Fruit fly (Drosophila melanogaster) whole organism, embryonic: ENCODE results near the gene Spx.

ENCODE experiments used
- Abd-B ChIP-seq: fragments of 200-800 bp; sonication (Bioruptor generic); optimal IDR thresholded peaks from 2 replicates; lab custom pipeline; 2018; ENCODE audit warnings: missing biosample characterization, mild to moderate bottlenecking, missing genetic modification characterization, moderate library complexity
- CG10267 ChIP-seq: fragments of 200-800 bp; sonication (Bioruptor generic); optimal IDR thresholded peaks from 2 replicates; lab custom pipeline; 2018; ENCODE audit warnings: missing biosample characterization, mild to moderate bottlenecking, missing genetic modification characterization, moderate library complexity
- CG10654 ChIP-seq: fragments of 200-800 bp; sonication (Bioruptor generic); optimal IDR thresholded peaks from 2 replicates; lab custom pipeline; 2016; ENCODE audit warnings: missing biosample characterization, missing genetic modification characterization
- CG15479 ChIP-seq: fragments of 200-800 bp; sonication (Bioruptor generic); optimal IDR thresholded peaks from 3 replicates; lab custom pipeline; 2019; ENCODE audit warnings: missing biosample characterization, mild to moderate bottlenecking, missing genetic modification characterization, moderate library complexity
- CG16863 ChIP-seq: fragments of 200-800 bp; sonication (Bioruptor generic); optimal IDR thresholded peaks from 3 replicates; lab custom pipeline; 2016; ENCODE audit warnings: missing biosample characterization, missing genetic modification characterization
- CG2129 ChIP-seq: fragments of 200-800 bp; sonication (Bioruptor generic); IDR thresholded peaks from 2 replicates; pipeline ENCODE4 v1.3.6; 2022; ENCODE audit warnings: missing biosample characterization, missing genetic modification characterization; ENCODE audit not compliant: partially characterized antibody
- CG2678 ChIP-seq: fragments of 200-800 bp; sonication (Bioruptor generic); optimal IDR thresholded peaks from 3 replicates; lab custom pipeline; 2019; ENCODE audit warnings: missing biosample characterization, mild to moderate bottlenecking, missing genetic modification characterization, moderate library complexity
- CG2712 ChIP-seq: fragments of 200-800 bp; optimal IDR thresholded peaks from 3 replicates; lab custom pipeline; 2019; ENCODE audit warnings: missing biosample characterization, mild to moderate bottlenecking, missing genetic modification characterization, moderate library complexity
- CG3065 ChIP-seq: fragments of 200-800 bp; sonication (Bioruptor generic); optimal IDR thresholded peaks from 2 replicates; lab custom pipeline; 2016; ENCODE audit warnings: missing biosample characterization, missing genetic modification characterization
- CG6175 ChIP-seq: fragments of 200-800 bp; sonication (Bioruptor generic); IDR thresholded peaks from 3 replicates; pipeline ENCODE4 v1.3.6; 2022; ENCODE audit warnings: missing biosample characterization, missing genetic modification characterization
- CG6654 ChIP-seq: fragments of 200-800 bp; sonication (Bioruptor generic); optimal IDR thresholded peaks from 2 replicates; lab custom pipeline; 2017; ENCODE audit warnings: missing biosample characterization, mild to moderate bottlenecking, missing genetic modification characterization
- CG6689 ChIP-seq: fragments of 200-800 bp; sonication (Bioruptor generic); IDR thresholded peaks from 2 replicates; pipeline ENCODE4 v1.3.6; 2022; ENCODE audit warnings: missing biosample characterization, missing genetic modification characterization
- CG7786 ChIP-seq: fragments of 200-800 bp; sonication (Bioruptor generic); optimal IDR thresholded peaks from 2 replicates; lab custom pipeline; 2016; ENCODE audit warnings: missing biosample characterization, missing genetic modification characterization
- CG7987 ChIP-seq: fragments of 200-800 bp; sonication (Bioruptor generic); optimal IDR thresholded peaks from 2 replicates; lab custom pipeline; 2018; ENCODE audit warnings: missing biosample characterization, mild to moderate bottlenecking, missing genetic modification characterization, moderate library complexity
- CG8388 ChIP-seq: fragments of 200-800 bp; sonication (Bioruptor generic); optimal IDR thresholded peaks from 2 replicates; lab custom pipeline; 2019; ENCODE audit warnings: missing biosample characterization, mild to moderate bottlenecking, missing genetic modification characterization, moderate library complexity
- CTCF ChIP-seq: fragments of 200-800 bp; sonication (Bioruptor generic); optimal IDR thresholded peaks from 2 replicates; lab custom pipeline; 2017; ENCODE audit warnings: missing biosample characterization, mild to moderate bottlenecking, missing genetic modification characterization, moderate library complexity
- Dek ChIP-seq: fragments of 200-800 bp; sonication (Bioruptor generic); optimal IDR thresholded peaks from 3 replicates; lab custom pipeline; 2019; ENCODE audit warnings: missing biosample characterization, mild to moderate bottlenecking, missing genetic modification characterization, moderate library complexity
- E2f2 ChIP-seq: fragments of 200-800 bp; sonication (Bioruptor generic); IDR thresholded peaks from 2 replicates; pipeline ENCODE4 v1.3.6; 2022; ENCODE audit warnings: missing biosample characterization, missing genetic modification characterization
- Gug ChIP-seq: fragments of 200-800 bp; sonication (Bioruptor generic); IDR thresholded peaks from 4 replicates; pipeline ENCODE4 v1.3.6; 2022; ENCODE audit warnings: missing biosample characterization, missing genetic modification characterization
- Hr3 ChIP-seq: fragments of 200-800 bp; sonication (Bioruptor generic); optimal IDR thresholded peaks from 3 replicates; lab custom pipeline; 2016; ENCODE audit warnings: missing biosample characterization, missing genetic modification characterization
- Hr78 ChIP-seq, 2 experiments: fragments of 200-800 bp in 1 of 2; fragments of >200 bp in 1 of 2; sonication (Bioruptor generic) in 1 of 2; optimal IDR thresholded peaks; 2 replicates each; lab custom pipeline; 2017 to 2019; ENCODE audit warnings: missing biosample characterization in 2 of 2, missing genetic modification characterization in 2 of 2, mild to moderate bottlenecking in 1 of 2, moderate library complexity in 1 of 2
- Hsf ChIP-seq: fragments of 200-800 bp; sonication (Bioruptor generic); optimal IDR thresholded peaks from 3 replicates; lab custom pipeline; 2016; ENCODE audit warnings: missing biosample characterization, missing genetic modification characterization
- MBD-R2 ChIP-seq: fragments of 200-800 bp; sonication (Bioruptor generic); IDR thresholded peaks from 2 replicates; pipeline ENCODE4 v1.3.6; 2022; ENCODE audit warnings: missing biosample characterization, missing genetic modification characterization
- Max ChIP-seq: fragments of 200-800 bp; sonication (Bioruptor generic); optimal IDR thresholded peaks from 2 replicates; lab custom pipeline; 2016; ENCODE audit warnings: missing biosample characterization, mild to moderate bottlenecking, missing genetic modification characterization
- Nf-YC ChIP-seq: fragments of 200-800 bp; optimal IDR thresholded peaks from 3 replicates; lab custom pipeline; 2019; ENCODE audit warnings: missing biosample characterization, mild to moderate bottlenecking, missing genetic modification characterization, moderate library complexity
- Oli ChIP-seq: fragments of 200-800 bp; sonication (Bioruptor generic); optimal IDR thresholded peaks from 2 replicates; lab custom pipeline; 2018; ENCODE audit warnings: missing biosample characterization, mild to moderate bottlenecking, missing genetic modification characterization, moderate library complexity
- PHDP ChIP-seq: fragments of 200-800 bp; sonication (Bioruptor generic); optimal IDR thresholded peaks from 3 replicates; lab custom pipeline; 2018; ENCODE audit warnings: missing biosample characterization, mild to moderate bottlenecking, missing genetic modification characterization, moderate library complexity
- Ptx1 ChIP-seq: fragments of 200-800 bp; sonication (Bioruptor generic); IDR thresholded peaks from 2 replicates; pipeline ENCODE4 v1.3.6; 2022; ENCODE audit warnings: missing biosample characterization, missing genetic modification characterization
- Xbp1 ChIP-seq: fragments of 200-800 bp; sonication (Bioruptor generic); optimal IDR thresholded peaks from 3 replicates; lab custom pipeline; 2016; ENCODE audit warnings: missing biosample characterization, mild to moderate bottlenecking, missing genetic modification characterization
- al ChIP-seq: fragments of 200-800 bp; sonication (Bioruptor generic); IDR thresholded peaks from 2 replicates; pipeline ENCODE4 v1.3.6; 2022; ENCODE audit warnings: missing biosample characterization, missing genetic modification characterization
- bab2 ChIP-seq: fragments of 200-800 bp; sonication (Bioruptor generic); optimal IDR thresholded peaks from 2 replicates; lab custom pipeline; 2016; ENCODE audit warnings: missing biosample characterization, missing genetic modification characterization
- bcd ChIP-seq: fragments of 200-800 bp; sonication (Bioruptor generic); optimal IDR thresholded peaks from 2 replicates; lab custom pipeline; 2017; ENCODE audit warnings: missing biosample characterization, mild to moderate bottlenecking, missing genetic modification characterization
- chif ChIP-seq, 2 experiments: fragments of 200-800 bp; sonication (Bioruptor generic); optimal IDR thresholded peaks; 3 replicates each; lab custom pipeline; 2016; ENCODE audit warnings: missing biosample characterization in 2 of 2, missing genetic modification characterization in 2 of 2
- dimm ChIP-seq: fragments of 200-800 bp; sonication (Bioruptor generic); IDR thresholded peaks from 2 replicates; pipeline ENCODE4 v1.3.6; 2022; ENCODE audit warnings: missing biosample characterization, missing genetic modification characterization
- dysf ChIP-seq: fragments of 200-800 bp; sonication (Bioruptor generic); IDR thresholded peaks from 3 replicates; pipeline ENCODE4 v1.3.6; 2022; ENCODE audit warnings: missing biosample characterization, missing genetic modification characterization
- fd3F ChIP-seq: fragments of 200-800 bp; sonication (Bioruptor generic); optimal IDR thresholded peaks from 2 replicates; lab custom pipeline; 2018; ENCODE audit warnings: missing biosample characterization, mild to moderate bottlenecking, missing genetic modification characterization, moderate library complexity
- ftz-f1 ChIP-seq: fragments of 200-800 bp; sonication (Bioruptor generic); optimal IDR thresholded peaks from 2 replicates; lab custom pipeline; 2016; ENCODE audit warnings: missing biosample characterization, missing genetic modification characterization
- gce ChIP-seq: fragments of 200-800 bp; sonication (Bioruptor generic); IDR thresholded peaks from 3 replicates; pipeline ENCODE4 v1.3.6; 2022; ENCODE audit warnings: missing biosample characterization, missing genetic modification characterization
- gt ChIP-seq: fragments of 200-800 bp; sonication (Bioruptor generic); IDR thresholded peaks from 2 replicates; pipeline ENCODE4 v1.3.6; 2022; ENCODE audit warnings: missing biosample characterization, missing genetic modification characterization
- ken ChIP-seq: fragments of 200-800 bp; sonication (Bioruptor generic); IDR thresholded peaks from 3 replicates; pipeline ENCODE4 v1.3.6; 2022; ENCODE audit warnings: missing biosample characterization, missing genetic modification characterization
- mam ChIP-seq: fragments of 200-800 bp; sonication (Bioruptor generic); optimal IDR thresholded peaks from 3 replicates; lab custom pipeline; 2016; ENCODE audit warnings: missing biosample characterization, missing genetic modification characterization
- repo ChIP-seq: fragments of 200-800 bp; sonication (Bioruptor generic); optimal IDR thresholded peaks from 2 replicates; lab custom pipeline; 2016; ENCODE audit warnings: missing biosample characterization, missing genetic modification characterization
- schlank ChIP-seq: fragments of 200-800 bp; sonication (Bioruptor generic); optimal IDR thresholded peaks from 2 replicates; lab custom pipeline; 2018; ENCODE audit warnings: missing biosample characterization, mild to moderate bottlenecking, missing genetic modification characterization
- sd ChIP-seq: fragments of 200-800 bp; sonication (Bioruptor generic); optimal IDR thresholded peaks from 3 replicates; lab custom pipeline; 2018; ENCODE audit warnings: missing biosample characterization, mild to moderate bottlenecking, missing genetic modification characterization, moderate library complexity
- shn ChIP-seq: fragments of 200-800 bp; sonication (Bioruptor generic); optimal IDR thresholded peaks from 3 replicates; lab custom pipeline; 2016; ENCODE audit warnings: missing biosample characterization, missing genetic modification characterization
- stwl ChIP-seq: fragments of 200-800 bp; sonication (Bioruptor generic); optimal IDR thresholded peaks from 3 replicates; lab custom pipeline; 2018; ENCODE audit warnings: missing biosample characterization, mild to moderate bottlenecking, missing genetic modification characterization, moderate library complexity
- tll ChIP-seq, 2 experiments: fragments of 200-800 bp in 1 of 2; fragments of >200 bp in 1 of 2; sonication (Bioruptor generic) in 1 of 2; optimal IDR thresholded peaks; 2 replicates each; lab custom pipeline; 2017 to 2019; ENCODE audit warnings: missing biosample characterization in 2 of 2, missing genetic modification characterization in 2 of 2, mild to moderate bottlenecking in 1 of 2, moderate library complexity in 1 of 2
- trem ChIP-seq: fragments of 200-800 bp; optimal IDR thresholded peaks from 3 replicates; lab custom pipeline; 2019; ENCODE audit warnings: missing biosample characterization, mild to moderate bottlenecking, missing genetic modification characterization, moderate library complexity
- vnd ChIP-seq: fragments of 200-800 bp; sonication (Bioruptor generic); IDR thresholded peaks from 3 replicates; pipeline ENCODE4 v1.3.6; 2022; ENCODE audit warnings: missing biosample characterization, missing genetic modification characterization; ENCODE audit not compliant: partially characterized antibody
- yki ChIP-seq: fragments of >200 bp; optimal IDR thresholded peaks from 3 replicates; lab custom pipeline; 2018
- zfh2 ChIP-seq: fragments of 200-800 bp; sonication (Bioruptor generic); optimal IDR thresholded peaks from 2 replicates; lab custom pipeline; 2016; ENCODE audit warnings: missing biosample characterization, missing genetic modification characterization

Spx gene

DNA sequence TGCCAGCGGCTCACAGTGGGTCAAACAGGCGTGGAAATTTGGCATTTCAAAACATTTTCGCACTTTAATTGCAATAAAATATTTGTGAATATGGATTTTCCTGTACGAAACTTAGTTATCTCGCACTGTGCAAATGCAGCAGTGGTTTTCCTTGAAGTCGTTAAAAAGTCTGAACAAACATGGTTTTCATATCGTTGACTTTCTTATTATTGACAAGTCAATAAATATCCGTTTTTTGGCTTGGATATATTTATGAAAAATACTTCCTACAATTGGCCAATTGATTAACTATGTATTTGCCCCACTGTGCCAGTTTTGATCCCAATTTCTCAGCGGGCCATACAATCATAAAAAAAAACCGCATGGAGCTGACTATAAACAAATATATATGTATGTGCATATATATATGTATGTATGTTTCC lies 9.8 kb downstream of the Spx start (continued):
- TF ChIP-seq Hsf (GFP tag; lab: Kevin White, UChicago) = peak; percentile 97
- TF ChIP-seq CG6689 (GFP tag; lab: Robert Waterston, UW) = peak; percentile 97
- TF ChIP-seq Oli (tag; lab: Kevin White, UChicago) = peak; percentile 99
- TF ChIP-seq trem (tag; lab: Kevin White, UChicago) = peak; percentile 88
- peak; percentile 89 for TF ChIP-seq gce (GFP tag; lab: Robert Waterston, UW)
- TF ChIP-seq Nf-YC (tag; lab: Kevin White, UChicago) = peak; percentile 85
- TF ChIP-seq Abd-B = peak; percentile 95
- peak; percentile 96 for TF ChIP-seq CG8388 (GFP tag; lab: Kevin White, UChicago)
- peak; percentile 97 for TF ChIP-seq CG2678 (tag; lab: Kevin White, UChicago)
- TF ChIP-seq bcd (GFP tag; lab: Kevin White, UChicago) = peak; percentile 96
- peak; percentile 96 for TF ChIP-seq chif (GFP tag; optimal IDR thresholded peaks at IDR 0.05; lab: Kevin White, UChicago)
- TF ChIP-seq Gug (GFP tag; lab: Robert Waterston, UW) = peak; percentile 92
- TF ChIP-seq CG10654 (GFP tag; lab: Kevin White, UChicago) = peak; percentile 94
- TF ChIP-seq PHDP (tag; lab: Kevin White, UChicago) = peak; percentile 96
- peak; percentile 95 for TF ChIP-seq ken
- peak in 1 of 2 experiments; percentile 71 for TF ChIP-seq tll (GFP tag; optimal IDR thresholded peaks at IDR 0.05; lab: Kevin White, UChicago)
- TF ChIP-seq stwl = peak; percentile 39
- TF ChIP-seq CG15479 (GFP tag; lab: Kevin White, UChicago) = no peak
- TF ChIP-seq CG6175 (GFP tag; lab: Robert Waterston, UW) = peak; percentile 73
- peak; percentile 85 for TF ChIP-seq gt (GFP tag; lab: Robert Waterston, UW)
- TF ChIP-seq CG3065 (GFP tag; lab: Kevin White, UChicago) = peak; percentile 91
- TF ChIP-seq repo (GFP tag; lab: Kevin White, UChicago) = peak; percentile 94
- TF ChIP-seq sd (tag; lab: Kevin White, UChicago) = peak; percentile 87
- no peak for TF ChIP-seq CG2129 (GFP tag; lab: Robert Waterston, UW)
- TF ChIP-seq CG2712 (tag; lab: Kevin White, UChicago) = peak; percentile 96
- peak; percentile 72 for TF ChIP-seq CTCF
- peak; percentile 97 for TF ChIP-seq Max (GFP tag; lab: Kevin White, UChicago)
- no peak for TF ChIP-seq ftz-f1
- peak; percentile 78 for TF ChIP-seq CG7987 (GFP tag; lab: Kevin White, UChicago)
- TF ChIP-seq CG16863 (GFP tag; lab: Kevin White, UChicago) = peak; percentile 97
- peak; percentile 68 for TF ChIP-seq MBD-R2
- TF ChIP-seq dysf (GFP tag; lab: Robert Waterston, UW) = peak; percentile 96
- TF ChIP-seq shn (GFP tag; lab: Kevin White, UChicago) = peak; percentile 96
- TF ChIP-seq mam (GFP tag; lab: Kevin White, UChicago) = peak; percentile 94
- TF ChIP-seq Xbp1 (GFP tag; lab: Kevin White, UChicago) = peak; percentile 97
- peak; percentile 92 for TF ChIP-seq schlank (tag; lab: Kevin White, UChicago)
- peak; percentile 95 for TF ChIP-seq bab2 (GFP tag; lab: Kevin White, UChicago)
- TF ChIP-seq zfh2 (GFP tag; lab: Kevin White, UChicago) = peak; percentile 89
- peak; percentile 96 for TF ChIP-seq Hr3
- TF ChIP-seq fd3F = peak; percentile 93
- peak; percentile 90 for TF ChIP-seq Dek (tag; lab: Kevin White, UChicago)
- no peak for TF ChIP-seq yki (lab: Kevin White, UChicago)
- peak; percentile 86 for TF ChIP-seq al (GFP tag; lab: Robert Waterston, UW)
- peak in 1 of 2 experiments; percentile 89 for TF ChIP-seq Hr78 (GFP tag; optimal IDR thresholded peaks at IDR 0.05; lab: Kevin White, UChicago)
- 0 out of 3 replicates have a peak, but pooled peaks have one; percentile 29 for TF ChIP-seq vnd
- peak; percentile 84 for TF ChIP-seq E2f2 (GFP tag; lab: Robert Waterston, UW)
- TF ChIP-seq Ptx1 (GFP tag; lab: Robert Waterston, UW) = peak; percentile 96
- peak; percentile 95 for TF ChIP-seq CG7786 (GFP tag; lab: Kevin White, UChicago)
- TF ChIP-seq dimm (GFP tag; lab: Robert Waterston, UW) = peak; percentile 91
- TF ChIP-seq CG10267 = peak; percentile 90
- TF ChIP-seq CG6654 = peak; percentile 86
